Worm (Caenorhabditis elegans) whole organism, L4/young adult: ENCODE measurements around the gene F02H6.2.

ENCODE experiments used
- W03F9.2 ChIP-seq: fragments of 150-350 bp; optimal IDR thresholded peaks from 2 replicates; lab custom pipeline; 2014; ENCODE audit warnings: missing biosample characterization, missing genetic modification characterization
- dao-5 ChIP-seq: sonication (generic microtip); optimal IDR thresholded peaks from 2 replicates; lab custom pipeline; 2016; ENCODE audit warnings: missing genotype, missing genetic modification characterization, moderate library complexity, missing compliant biosample characterization
- him-1 ChIP-seq: sonication (generic microtip); optimal IDR thresholded peaks from 2 replicates; lab custom pipeline; 2016; ENCODE audit warnings: missing genotype, missing genetic modification reagents, missing genetic modification characterization, missing compliant biosample characterization

DNA sequence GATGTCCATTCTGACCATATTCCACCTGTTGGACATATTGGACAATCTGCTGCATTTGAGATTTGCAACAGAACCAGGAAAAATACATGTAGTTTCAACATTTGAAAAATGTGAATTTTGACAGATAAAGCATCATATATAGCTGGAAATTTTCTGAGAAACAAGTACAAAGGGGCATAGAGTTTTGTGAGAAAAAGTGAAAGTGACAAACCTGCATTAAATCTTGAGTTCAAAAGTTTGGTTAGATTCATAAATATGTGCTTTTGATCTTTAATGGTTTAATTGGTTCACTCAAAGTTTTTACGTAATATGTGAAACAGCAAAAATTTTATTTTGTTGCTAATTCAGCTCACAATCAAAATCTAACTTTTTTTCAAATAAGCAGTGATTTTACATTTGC is 31.8 kb downstream of the F02H6.2 start, which contains the start of gene F02H6.7:
- TF ChIP-seq him-1 (tag; lab: Kevin White, UChicago): no peak
- TF ChIP-seq dao-5 (tag; lab: Kevin White, UChicago): no peak
- no peak for TF ChIP-seq W03F9.2 (tag; lab: Kevin White, UChicago)
